Worm (Caenorhabditis elegans) whole organism, late embryonic: ENCODE results near the gene egrh-3.

ENCODE experiments used
- C38D4.7 ChIP-seq: fragments of 200-800 bp; sonication (Bioruptor generic); optimal IDR thresholded peaks from 2 replicates; lab custom pipeline; 2018; ENCODE audit warnings: mild to moderate bottlenecking, missing genetic modification characterization, moderate library complexity, missing compliant biosample characterization
- K09A11.1 ChIP-seq: sonication (generic microtip); optimal IDR thresholded peaks from 2 replicates; lab custom pipeline; 2017; ENCODE audit warnings: antibody characterized with exemption, mild to moderate bottlenecking, missing genetic modification characterization, missing compliant biosample characterization; ENCODE audit not compliant: insufficient read depth
- Y22D7AL.16 ChIP-seq: sonication (generic microtip); optimal IDR thresholded peaks from 2 replicates; lab custom pipeline; 2016; ENCODE audit warnings: missing genetic modification characterization, missing compliant biosample characterization
- ahr-1 ChIP-seq: sonication (generic microtip); optimal IDR thresholded peaks from 2 replicates; lab custom pipeline; 2016; ENCODE audit warnings: missing genetic modification characterization, missing compliant biosample characterization
- ama-1 ChIP-seq: fragments of 150-350 bp; optimal IDR thresholded peaks from 2 replicates; lab custom pipeline; 2014
- ceh-14 ChIP-seq: sonication (generic microtip); optimal IDR thresholded peaks from 2 replicates; lab custom pipeline; 2016; ENCODE audit warnings: missing genotype, missing genetic modification characterization, missing compliant biosample characterization
- ceh-19 ChIP-seq: fragments of 200-800 bp; sonication (Bioruptor generic); optimal IDR thresholded peaks from 2 replicates; lab custom pipeline; 2018; ENCODE audit warnings: mild to moderate bottlenecking, missing genetic modification characterization, missing compliant biosample characterization
- ceh-30 ChIP-seq: fragments of 150-350 bp; optimal IDR thresholded peaks from 2 replicates; lab custom pipeline; 2014; ENCODE audit warnings: missing biosample characterization, missing genetic modification characterization
- ceh-48 ChIP-seq: sonication (generic microtip); optimal IDR thresholded peaks from 2 replicates; lab custom pipeline; 2016; ENCODE audit warnings: missing genetic modification characterization, inconsistent platforms, missing compliant biosample characterization
- ceh-6 ChIP-seq: fragments of 200-800 bp; sonication (Bioruptor generic); optimal IDR thresholded peaks from 2 replicates; lab custom pipeline; 2018; ENCODE audit warnings: mild to moderate bottlenecking, missing genetic modification characterization, missing compliant biosample characterization
- dmd-4 ChIP-seq: sonication (generic microtip); optimal IDR thresholded peaks from 2 replicates; lab custom pipeline; 2016; ENCODE audit warnings: borderline replicate concordance, missing genetic modification characterization, missing compliant biosample characterization
- dve-1 ChIP-seq: sonication (generic microtip); optimal IDR thresholded peaks from 2 replicates; lab custom pipeline; 2017; ENCODE audit warnings: antibody characterized with exemption, mild to moderate bottlenecking, missing genetic modification characterization, missing compliant biosample characterization
- elt-2 ChIP-seq: sonication (generic microtip); optimal IDR thresholded peaks from 2 replicates; lab custom pipeline; 2016; ENCODE audit warnings: missing genetic modification reagents, missing genetic modification characterization, missing compliant biosample characterization
- fax-1 ChIP-seq: sonication (generic microtip); optimal IDR thresholded peaks from 2 replicates; lab custom pipeline; 2016; ENCODE audit warnings: missing genotype, missing genetic modification characterization, missing compliant biosample characterization
- fkh-10 ChIP-seq: fragments of 150-350 bp; optimal IDR thresholded peaks from 2 replicates; lab custom pipeline; 2014; ENCODE audit warnings: missing biosample characterization, missing genetic modification reagents, missing genetic modification characterization
- hlh-6 ChIP-seq: sonication (generic microtip); optimal IDR thresholded peaks from 2 replicates; lab custom pipeline; 2016; ENCODE audit warnings: missing genotype, missing genetic modification characterization, missing compliant biosample characterization
- hlh-8 ChIP-seq: sonication (generic microtip); optimal IDR thresholded peaks from 2 replicates; lab custom pipeline; 2016; ENCODE audit warnings: missing genotype, missing genetic modification characterization, missing compliant biosample characterization
- lin-11 ChIP-seq: fragments of 200-800 bp; sonication (Bioruptor generic); optimal IDR thresholded peaks from 2 replicates; lab custom pipeline; 2018; ENCODE audit warnings: mild to moderate bottlenecking, missing genetic modification characterization, missing compliant biosample characterization
- nfya-1 ChIP-seq: sonication (generic microtip); optimal IDR thresholded peaks from 2 replicates; lab custom pipeline; 2017; ENCODE audit warnings: missing genetic modification characterization, mild to moderate bottlenecking, missing compliant biosample characterization, antibody characterized with exemption, moderate library complexity
- nhr-11 ChIP-seq: fragments of 150-350 bp; optimal IDR thresholded peaks from 2 replicates; lab custom pipeline; 2014; ENCODE audit warnings: missing biosample characterization, missing genetic modification characterization
- nhr-232 ChIP-seq: sonication (generic microtip); optimal IDR thresholded peaks from 2 replicates; lab custom pipeline; 2016; ENCODE audit warnings: missing genetic modification characterization, missing compliant biosample characterization
- npax-4 ChIP-seq: sonication (generic microtip); optimal IDR thresholded peaks from 2 replicates; lab custom pipeline; 2016; ENCODE audit warnings: missing genetic modification characterization, missing compliant biosample characterization
- odd-2 ChIP-seq: sonication (generic microtip); optimal IDR thresholded peaks from 2 replicates; lab custom pipeline; 2017; ENCODE audit warnings: antibody characterized with exemption, mild to moderate bottlenecking, missing genetic modification characterization, missing compliant biosample characterization
- pat-9 ChIP-seq: fragments of 200-800 bp; sonication (Bioruptor generic); optimal IDR thresholded peaks from 2 replicates; lab custom pipeline; 2018; ENCODE audit warnings: mild to moderate bottlenecking, missing genetic modification characterization, moderate library complexity, missing compliant biosample characterization
- pha-2 ChIP-seq: sonication (generic microtip); optimal IDR thresholded peaks from 2 replicates; lab custom pipeline; 2017; ENCODE audit warnings: mild to moderate bottlenecking, missing genetic modification characterization, missing compliant biosample characterization
- pqm-1 ChIP-seq: sonication (generic microtip); optimal IDR thresholded peaks from 2 replicates; lab custom pipeline; 2016; ENCODE audit warnings: missing genetic modification characterization, missing compliant biosample characterization
- pros-1 ChIP-seq: fragments of 150-350 bp; optimal IDR thresholded peaks from 2 replicates; lab custom pipeline; 2014; ENCODE audit warnings: missing biosample characterization, missing genetic modification reagents, missing genetic modification characterization
- ref-2 ChIP-seq: sonication (generic microtip); optimal IDR thresholded peaks from 2 replicates; lab custom pipeline; 2016; ENCODE audit warnings: missing genetic modification characterization, missing compliant biosample characterization
- tbx-2 ChIP-seq: sonication (generic microtip); optimal IDR thresholded peaks from 2 replicates; lab custom pipeline; 2016; ENCODE audit warnings: missing genetic modification characterization, missing compliant biosample characterization
- tbx-7 ChIP-seq: sonication (generic microtip); optimal IDR thresholded peaks from 2 replicates; lab custom pipeline; 2016; ENCODE audit warnings: missing genotype, missing genetic modification characterization, missing compliant biosample characterization
- ttx-3 ChIP-seq: sonication (generic microtip); optimal IDR thresholded peaks from 2 replicates; lab custom pipeline; 2016; ENCODE audit warnings: missing genetic modification reagents, missing genetic modification characterization, missing compliant biosample characterization
- unc-42 ChIP-seq: sonication (generic microtip); optimal IDR thresholded peaks from 2 replicates; lab custom pipeline; 2016; ENCODE audit warnings: missing genotype, missing genetic modification characterization, missing compliant biosample characterization
- unc-55 ChIP-seq: sonication (generic microtip); optimal IDR thresholded peaks from 2 replicates; lab custom pipeline; 2017; ENCODE audit warnings: missing biosample characterization, missing genetic modification reagents, missing genetic modification characterization
- zip-5 ChIP-seq: sonication (generic microtip); optimal IDR thresholded peaks from 2 replicates; lab custom pipeline; 2016; ENCODE audit warnings: missing genetic modification characterization, missing compliant biosample characterization
- ztf-16 ChIP-seq: sonication (generic microtip); optimal IDR thresholded peaks from 2 replicates; lab custom pipeline; 2017; ENCODE audit warnings: missing genetic modification characterization, missing compliant biosample characterization

egrh-3 gene

ce11 chrIV:2654965-2655364, 33.6 kb downstream of the egrh-3 start:
- no peak for TF ChIP-seq ref-2 (tag; lab: Kevin White, UChicago)
- TF ChIP-seq nhr-232 (tag; lab: Kevin White, UChicago) = no peak
- no peak for TF ChIP-seq pha-2 (tag; lab: Kevin White, UChicago)
- no peak for TF ChIP-seq fax-1 (tag; lab: Kevin White, UChicago)
- TF ChIP-seq zip-5 (tag; lab: Kevin White, UChicago) = no peak
- TF ChIP-seq nhr-11 = no peak
- no peak for TF ChIP-seq unc-55
- TF ChIP-seq elt-2 = no peak
- TF ChIP-seq pqm-1 (tag; lab: Kevin White, UChicago) = no peak
- TF ChIP-seq dve-1 (tag; lab: Kevin White, UChicago) = no peak
- no peak for TF ChIP-seq ceh-19 (GFP tag; lab: Kevin White, UChicago)
- TF ChIP-seq ceh-6 (GFP tag; lab: Kevin White, UChicago) = no peak
- no peak for TF ChIP-seq C38D4.7 (GFP tag; lab: Kevin White, UChicago)
- no peak for TF ChIP-seq pat-9 (tag; lab: Kevin White, UChicago)
- TF ChIP-seq odd-2 = no peak

ce11 chrIV:2650031-2650430, 38.5 kb downstream of the egrh-3 start:
- TF ChIP-seq C38D4.7 (GFP tag; lab: Kevin White, UChicago) (no peak), ttx-3 (tag; lab: Kevin White, UChicago) (no peak), lin-11 (no peak), ceh-48 (tag; lab: Kevin White, UChicago) (peak; percentile 15)

- TF ChIP-seq tbx-7 (tag; lab: Kevin White, UChicago) (no peak), dmd-4 (no peak), ahr-1 (no peak), Y22D7AL.16 (tag; lab: Kevin White, UChicago) (no peak), ztf-16 (no peak), hlh-8 (tag; lab: Kevin White, UChicago) (no peak), pros-1 (tag; lab: Kevin White, UChicago) (no peak), tbx-2 (tag; lab: Kevin White, UChicago) (no peak), K09A11.1 (tag; lab: Kevin White, UChicago) (no peak)
- TF ChIP-seq, all 69 proteins: peak for 0
These were observed 45.9 kb downstream of the egrh-3 start, which contains the start of gene ric-8 for ce11 chrIV:2642673-2643072. Gene ric-8 (plus strand): TSS chrIV:2642973.

ce11 chrIV:2642054-2642453, 46.5 kb downstream of the egrh-3 start:
- TF ChIP-seq hlh-6 (tag; lab: Kevin White, UChicago) (no peak), ama-1 (lab: Kevin White, UChicago) (no peak), ceh-30 (tag; lab: Kevin White, UChicago) (no peak), nhr-232 (tag; lab: Kevin White, UChicago) (no peak), nfya-1 (tag; lab: Kevin White, UChicago) (no peak)

ce11 chrIV:2640950-2641349, 47.6 kb downstream of the egrh-3 start, which contains the start of the genes mdf-2 and nduv-3:
Gene mdf-2 (minus strand): TSS chrIV:2641125.
Gene nduv-3 (plus strand): TSS chrIV:2641310.
- peak; percentile 93 for TF ChIP-seq ceh-48 (tag; lab: Kevin White, UChicago)
- TF ChIP-seq nfya-1 (tag; lab: Kevin White, UChicago) = peak; percentile 49
- no peak for TF ChIP-seq dmd-4
- no peak for TF ChIP-seq K09A11.1 (tag; lab: Kevin White, UChicago)
- peak; percentile 11 for TF ChIP-seq tbx-2 (tag; lab: Kevin White, UChicago)
- peak; percentile 44 for TF ChIP-seq unc-42 (tag; lab: Kevin White, UChicago)
- TF ChIP-seq fkh-10 (GFP tag; lab: Kevin White, UChicago) = no peak
- TF ChIP-seq unc-55 = peak; percentile 47
- peak; percentile 41 for TF ChIP-seq ceh-14 (tag; lab: Kevin White, UChicago)
- no peak for TF ChIP-seq npax-4 (tag; lab: Kevin White, UChicago)
